Fruit fly (Drosophila melanogaster): ENCODE measurements around the gene Sos.

The Sos gene

DNA sequence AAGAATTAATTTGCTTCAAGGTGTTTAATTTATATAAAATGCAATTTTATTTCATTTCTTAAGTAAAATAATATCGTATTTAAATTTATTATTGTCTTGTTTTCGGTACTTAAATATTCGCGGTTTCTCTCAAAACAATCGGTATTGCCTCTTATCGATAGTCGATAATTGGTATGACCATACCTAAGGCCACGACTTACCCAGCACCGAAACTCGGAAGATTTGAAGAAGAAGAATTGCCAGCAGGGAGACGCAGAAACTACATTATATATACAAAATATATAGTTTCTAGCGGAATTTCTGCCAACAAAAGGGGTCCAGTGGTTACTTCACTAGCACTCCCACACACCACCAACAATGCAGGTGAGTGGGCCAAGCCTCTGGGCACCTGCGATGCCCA, 42.7 kb upstream of the Sos start (continued):
- TF ChIP-seq E2f2 (GFP tag; IDR thresholded peaks at IDR 0.05) (peak; percentile 94), Dip3 (GFP tag; optimal IDR thresholded peaks at IDR 0.05) (peak; percentile 68), CG11696 (GFP tag; IDR thresholded peaks at IDR 0.05) (no peak), ash1 (GFP tag; optimal IDR thresholded peaks at IDR 0.05) (no peak), CG11504 (tag; optimal IDR thresholded peaks at IDR 0.05) (no peak), CG12769 (tag; optimal IDR thresholded peaks at IDR 0.05) (no peak), ap (GFP tag; IDR thresholded peaks at IDR 0.05) (no peak), CG2875 (GFP tag; optimal IDR thresholded peaks at IDR 0.05) (no peak), ato (GFP tag; IDR thresholded peaks at IDR 0.05; ENCODE audit: partially characterized antibody) (peak; percentile 40; the same call in 1 of the 2 replicates), MTF-1 (GFP tag; optimal IDR thresholded peaks at IDR 0.05; ENCODE audit: borderline replicate concordance) (no peak), Doc3 (GFP tag; IDR thresholded peaks at IDR 0.05; ENCODE audit: partially characterized antibody) (peak; percentile 60), chn (GFP tag; optimal IDR thresholded peaks at IDR 0.05) (no peak), CG17385 (GFP tag; optimal IDR thresholded peaks at IDR 0.05) (peak; percentile 97), chif (GFP tag; optimal IDR thresholded peaks at IDR 0.05) (no peak), knrl (GFP tag; IDR thresholded peaks at IDR 0.05; ENCODE audit: partially characterized antibody) (peak; percentile 62), trem (tag; optimal IDR thresholded peaks at IDR 0.05) (peak; percentile 34), HmgD (GFP tag; optimal IDR thresholded peaks at IDR 0.05) (no peak), CG12219 (GFP tag; optimal IDR thresholded peaks at IDR 0.05) (no peak), Xrp1 (GFP tag; IDR thresholded peaks at IDR 0.05) (no peak), CG17802 (tag; optimal IDR thresholded peaks at IDR 0.05) (no peak), CG31441 (GFP tag; IDR thresholded peaks at IDR 0.05) (no peak), CG2199 (GFP tag; IDR thresholded peaks at IDR 0.05) (no peak), odd (GFP tag; optimal IDR thresholded peaks at IDR 0.05) (no peak), tgo (GFP tag; IDR thresholded peaks at IDR 0.05) (no peak), tup (GFP tag; optimal IDR thresholded peaks at IDR 0.05) (no peak), fu2 (GFP tag; optimal IDR thresholded peaks at IDR 0.05) (no peak), CG17912 (GFP tag; optimal IDR thresholded peaks at IDR 0.05) (no peak), stc (GFP tag; IDR thresholded peaks at IDR 0.05) (no peak), HLHmδ (GFP tag; optimal IDR thresholded peaks at IDR 0.05) (no peak), ftz-f1 (GFP tag; optimal IDR thresholded peaks at IDR 0.05) (peak; percentile 93), CG16815 (GFP tag; optimal IDR thresholded peaks at IDR 0.05) (no peak), Usf (GFP tag; optimal IDR thresholded peaks at IDR 0.05) (no peak), fd3F (GFP tag; optimal IDR thresholded peaks at IDR 0.05) (no peak), CG10565 (GFP tag; optimal IDR thresholded peaks at IDR 0.05) (no peak), CG14014 (GFP tag; IDR thresholded peaks at IDR 0.05) (no peak), hth (optimal IDR thresholded peaks at IDR 0.05) (no peak), CG32772 (GFP tag; IDR thresholded peaks at IDR 0.05) (no peak), Antp (GFP tag; optimal IDR thresholded peaks at IDR 0.05) (no peak), CG11695 (GFP tag; IDR thresholded peaks at IDR 0.05) (no peak), croc (GFP tag; conservative IDR thresholded peaks at IDR 0.05) (no peak), Bdp1 (GFP tag; optimal IDR thresholded peaks at IDR 0.05) (no peak), Scr (GFP tag; IDR thresholded peaks at IDR 0.05; ENCODE audit: partially characterized antibody) (peak; percentile 74), abd-A (tag; optimal IDR thresholded peaks at IDR 0.05) (no peak), CG13287 (GFP tag; IDR thresholded peaks at IDR 0.05; ENCODE audit: partially characterized antibody) (peak; percentile 85), emc (GFP tag; optimal IDR thresholded peaks at IDR 0.05) (no peak), CG2202 (tag; optimal IDR thresholded peaks at IDR 0.05) (no peak), CG11560 (tag; IDR thresholded peaks at IDR 0.05) (no peak), CG34422 (GFP tag; IDR thresholded peaks at IDR 0.05) (no peak), so (GFP tag; IDR thresholded peaks at IDR 0.05) (no peak), disco-r (GFP tag; optimal IDR thresholded peaks at IDR 0.05) (no peak)
